Worm (Caenorhabditis elegans) whole organism, L4 larva: Measurements from ENCODE around the gene C02B4.3.
A peak's percentile ranks its signal among the peaks of the same experiment; 100 is the strongest.

Experiments used
- D1046.2 ChIP-seq: fragments of 200-800 bp; sonication (Bioruptor generic); IDR thresholded peaks from 2 replicates; pipeline ENCODE4 v1.3.6; 2022; ENCODE audit warnings: missing genetic modification characterization, missing compliant biosample characterization
- F26F4.8 ChIP-seq: fragments of 200-800 bp; sonication (Bioruptor generic); conservative IDR thresholded peaks from 2 replicates; pipeline ENCODE4 v1.3.6; 2022; ENCODE audit warnings: missing genetic modification characterization, missing compliant biosample characterization
- F44E2.7 ChIP-seq: fragments of 200-800 bp; sonication (Bioruptor generic); IDR thresholded peaks from 2 replicates; pipeline ENCODE4 v2.1.2; 2022; ENCODE audit warnings: missing genetic modification characterization, missing compliant biosample characterization
- F49E8.2 ChIP-seq: sonication (generic microtip); optimal IDR thresholded peaks from 2 replicates; lab custom pipeline; 2016; ENCODE audit warnings: missing compliant biosample characterization, mild to moderate bottlenecking, missing genetic modification characterization, borderline replicate concordance
- T20F7.1 ChIP-seq: fragments of 200-800 bp; sonication (Bioruptor generic); optimal IDR thresholded peaks from 2 replicates; lab custom pipeline; 2018; ENCODE audit warnings: mild to moderate bottlenecking, missing genetic modification characterization, missing compliant biosample characterization
- T26A8.4 ChIP-seq: fragments of 200-800 bp; sonication (Bioruptor generic); IDR thresholded peaks from 2 replicates; pipeline ENCODE4 v1.3.6; 2022; ENCODE audit warnings: missing genetic modification characterization, missing compliant biosample characterization
- Y105C5A.15 ChIP-seq: fragments of 200-800 bp; sonication (Bioruptor generic); IDR thresholded peaks from 2 replicates; pipeline ENCODE4 v1.3.6; 2022; ENCODE audit warnings: missing genetic modification characterization, missing compliant biosample characterization
- Y5F2A.4 ChIP-seq: fragments of 200-800 bp; sonication (Bioruptor generic); optimal IDR thresholded peaks from 2 replicates; lab custom pipeline; 2018; ENCODE audit warnings: mild to moderate bottlenecking, missing genetic modification characterization, missing compliant biosample characterization
- ZK337.2 ChIP-seq: fragments of 200-800 bp; sonication (Bioruptor generic); IDR thresholded peaks from 2 replicates; pipeline ENCODE4 v1.3.6; 2022; ENCODE audit warnings: missing genetic modification reagents, missing genetic modification characterization, missing compliant biosample characterization
- ZK546.5 ChIP-seq, 2 experiments: sonication (generic microtip); optimal IDR thresholded peaks; 2 replicates each; lab custom pipeline; 2017; ENCODE audit warnings: missing biosample characterization in 2 of 2, missing genetic modification characterization in 2 of 2
- aly-2 ChIP-seq: sonication (generic microtip); optimal IDR thresholded peaks from 2 replicates; lab custom pipeline; 2018; ENCODE audit warnings: missing biosample characterization, missing genetic modification characterization
- ama-1 ChIP-seq: fragments of 150-350 bp; optimal IDR thresholded peaks from 2 replicates; lab custom pipeline; 2014; ENCODE audit warnings: inconsistent platforms, mixed read lengths
- attf-4 ChIP-seq: sonication (generic microtip); optimal IDR thresholded peaks from 3 replicates; lab custom pipeline; 2017; ENCODE audit warnings: missing biosample characterization, missing genetic modification characterization
- ceh-44 ChIP-seq: fragments of 200-800 bp; sonication (Bioruptor generic); IDR thresholded peaks from 2 replicates; pipeline ENCODE4 v1.3.6; 2022; ENCODE audit warnings: missing genetic modification reagents, missing genetic modification characterization, missing compliant biosample characterization
- ceh-62 ChIP-seq: sonication (generic microtip); optimal IDR thresholded peaks from 2 replicates; lab custom pipeline; 2017; ENCODE audit warnings: missing biosample characterization, missing genetic modification characterization
- ceh-82 ChIP-seq: sonication (generic microtip); optimal IDR thresholded peaks from 2 replicates; lab custom pipeline; 2017; ENCODE audit warnings: missing biosample characterization, missing genetic modification characterization
- ces-1 ChIP-seq: fragments of 150-350 bp; sonication (generic microtip); optimal IDR thresholded peaks from 4 replicates; lab custom pipeline; 2014; ENCODE audit warnings: missing biosample characterization, missing genetic modification reagents, missing genetic modification characterization
- cey-2 ChIP-seq: sonication (generic microtip); optimal IDR thresholded peaks from 3 replicates; lab custom pipeline; 2017; ENCODE audit warnings: missing genetic modification characterization, mild to moderate bottlenecking, missing compliant biosample characterization, antibody characterized with exemption, borderline replicate concordance; ENCODE audit not compliant: insufficient read depth
- ctbp-1 ChIP-seq: fragments of 200-800 bp; sonication (Bioruptor generic); IDR thresholded peaks from 2 replicates; pipeline ENCODE4 v1.3.6; 2022; ENCODE audit warnings: missing genetic modification reagents, missing genetic modification characterization, missing compliant biosample characterization
- daf-16 ChIP-seq, 3 experiments: sonication (generic microtip); optimal IDR thresholded peaks; 2 replicates each; lab custom pipeline; 2016 to 2017; ENCODE audit warnings: missing genetic modification characterization in 3 of 3, missing genetic modification reagents in 3 of 3, mild to moderate bottlenecking in 2 of 3, missing compliant biosample characterization in 2 of 3, missing biosample characterization in 1 of 3, moderate library complexity in 1 of 3
- daf-19 ChIP-seq: fragments of 200-800 bp; sonication (Bioruptor generic); conservative IDR thresholded peaks from 2 replicates; pipeline ENCODE4 v1.3.6; 2022; ENCODE audit warnings: missing genetic modification characterization, missing compliant biosample characterization
- daf-8 ChIP-seq: fragments of 200-800 bp; sonication (Bioruptor generic); IDR thresholded peaks from 2 replicates; pipeline ENCODE4 v1.3.6; 2022; ENCODE audit warnings: missing genetic modification characterization, missing compliant biosample characterization
- dmd-8 ChIP-seq: fragments of 200-800 bp; sonication (Bioruptor generic); IDR thresholded peaks from 2 replicates; pipeline ENCODE4 v1.3.6; 2022; ENCODE audit warnings: missing genetic modification characterization, missing compliant biosample characterization
- duxl-1 ChIP-seq: sonication (generic microtip); optimal IDR thresholded peaks from 2 replicates; lab custom pipeline; 2016; ENCODE audit warnings: mild to moderate bottlenecking, missing genetic modification characterization, moderate library complexity, missing compliant biosample characterization; ENCODE audit not compliant: poor library complexity
- fkh-10 ChIP-seq: fragments of 150-350 bp; optimal IDR thresholded peaks from 2 replicates; lab custom pipeline; 2014; ENCODE audit warnings: missing biosample characterization, missing genetic modification reagents, missing genetic modification characterization
- gei-8 ChIP-seq: fragments of 200-800 bp; sonication (Bioruptor generic); optimal IDR thresholded peaks from 2 replicates; lab custom pipeline; 2018; ENCODE audit warnings: mild to moderate bottlenecking, missing genetic modification characterization, missing compliant biosample characterization
- hif-1 ChIP-seq, 2 experiments: sonication (generic microtip); optimal IDR thresholded peaks; 2 replicates each; lab custom pipeline; 2016 to 2017; ENCODE audit warnings: missing compliant biosample characterization in 2 of 2, missing genetic modification characterization in 2 of 2, missing genetic modification reagents in 2 of 2, missing genotype in 2 of 2, mild to moderate bottlenecking in 1 of 2
- hlh-30 ChIP-seq: sonication (generic microtip); optimal IDR thresholded peaks from 2 replicates; lab custom pipeline; 2017; ENCODE audit warnings: antibody characterized with exemption, mild to moderate bottlenecking, missing genetic modification characterization, missing compliant biosample characterization; ENCODE audit not compliant: insufficient read depth
- lim-7 ChIP-seq: fragments of 200-800 bp; sonication (Bioruptor generic); IDR thresholded peaks from 2 replicates; pipeline ENCODE4 v1.3.6; 2022; ENCODE audit warnings: missing genetic modification characterization, missing compliant biosample characterization
- lin-15B ChIP-seq: fragments of 150-350 bp; sonication (generic microtip); optimal IDR thresholded peaks from 3 replicates; lab custom pipeline; 2014; ENCODE audit warnings: missing biosample characterization, missing genetic modification characterization
- lin-38 ChIP-seq: fragments of 200-800 bp; sonication (Bioruptor generic); IDR thresholded peaks from 2 replicates; pipeline ENCODE4 v1.3.6; 2022; ENCODE audit warnings: missing genetic modification reagents, missing genetic modification characterization, missing compliant biosample characterization
- lir-3 ChIP-seq: sonication (generic microtip); optimal IDR thresholded peaks from 2 replicates; lab custom pipeline; 2016; ENCODE audit warnings: mild to moderate bottlenecking, missing genetic modification characterization, missing compliant biosample characterization
- lsy-2 ChIP-seq, 2 experiments: fragments of 150-350 bp in 1 of 2; sonication (generic microtip) in 1 of 2; optimal IDR thresholded peaks; 2 replicates each; lab custom pipeline; 2014 to 2017; ENCODE audit warnings: missing biosample characterization in 2 of 2, missing genetic modification characterization in 2 of 2
- nhr-237 ChIP-seq: sonication (generic microtip); optimal IDR thresholded peaks from 2 replicates; lab custom pipeline; 2017; ENCODE audit warnings: missing biosample characterization, missing genetic modification characterization
- nhr-28 ChIP-seq: fragments of 150-350 bp; optimal IDR thresholded peaks from 2 replicates; lab custom pipeline; 2014; ENCODE audit warnings: missing biosample characterization, missing genetic modification characterization
- nhr-42 ChIP-seq: fragments of 200-800 bp; sonication (Bioruptor generic); IDR thresholded peaks from 2 replicates; pipeline ENCODE4 v1.3.6; 2022; ENCODE audit warnings: missing genetic modification characterization, missing compliant biosample characterization
- nhr-48 ChIP-seq: sonication (generic microtip); optimal IDR thresholded peaks from 2 replicates; lab custom pipeline; 2016; ENCODE audit warnings: mild to moderate bottlenecking, missing genetic modification characterization, missing compliant biosample characterization
- nhr-76 ChIP-seq: fragments of 150-350 bp; optimal IDR thresholded peaks from 2 replicates; lab custom pipeline; 2014; ENCODE audit warnings: missing biosample characterization, missing genetic modification characterization
- php-3 ChIP-seq: fragments of 200-800 bp; sonication (Bioruptor generic); IDR thresholded peaks from 2 replicates; pipeline ENCODE4 v1.3.6; 2022; ENCODE audit warnings: missing genetic modification reagents, missing genetic modification characterization, missing compliant biosample characterization
- rbr-2 ChIP-seq: sonication (generic microtip); optimal IDR thresholded peaks from 2 replicates; lab custom pipeline; 2016; ENCODE audit warnings: missing genotype, missing genetic modification characterization, missing compliant biosample characterization
- sdz-12 ChIP-seq: fragments of 200-800 bp; sonication (Bioruptor generic); optimal IDR thresholded peaks from 2 replicates; lab custom pipeline; 2018; ENCODE audit warnings: mild to moderate bottlenecking, missing genetic modification characterization, missing compliant biosample characterization
- set-16 ChIP-seq: fragments of 200-800 bp; sonication (Bioruptor generic); IDR thresholded peaks from 2 replicates; pipeline ENCODE4 v1.3.6; 2022; ENCODE audit warnings: missing genetic modification reagents, missing genetic modification characterization, missing compliant biosample characterization
- skn-1 ChIP-seq: fragments of 150-350 bp; optimal IDR thresholded peaks from 2 replicates; lab custom pipeline; 2014; ENCODE audit warnings: missing biosample characterization, missing genetic modification characterization
- vab-7 ChIP-seq: fragments of 200-800 bp; sonication (Bioruptor generic); IDR thresholded peaks from 2 replicates; pipeline ENCODE4 v1.3.6; 2022; ENCODE audit warnings: missing genetic modification reagents, missing genetic modification characterization, missing compliant biosample characterization
- zfp-3 ChIP-seq: fragments of 200-800 bp; sonication (Bioruptor generic); conservative IDR thresholded peaks from 2 replicates; pipeline ENCODE4 v1.3.6; 2022; ENCODE audit warnings: missing genetic modification reagents, missing genetic modification characterization, missing compliant biosample characterization
- zip-2 ChIP-seq: fragments of 150-350 bp; optimal IDR thresholded peaks from 2 replicates; lab custom pipeline; 2014; ENCODE audit warnings: missing biosample characterization, missing genetic modification characterization
- ztf-11 ChIP-seq: fragments of 150-350 bp; optimal IDR thresholded peaks from 2 replicates; lab custom pipeline; 2014; ENCODE audit warnings: missing biosample characterization, missing genetic modification characterization
- ztf-7 ChIP-seq: fragments of 150-350 bp; optimal IDR thresholded peaks from 2 replicates; lab custom pipeline; 2014; ENCODE audit warnings: missing biosample characterization, missing genetic modification characterization

Gene C02B4.3

DNA sequence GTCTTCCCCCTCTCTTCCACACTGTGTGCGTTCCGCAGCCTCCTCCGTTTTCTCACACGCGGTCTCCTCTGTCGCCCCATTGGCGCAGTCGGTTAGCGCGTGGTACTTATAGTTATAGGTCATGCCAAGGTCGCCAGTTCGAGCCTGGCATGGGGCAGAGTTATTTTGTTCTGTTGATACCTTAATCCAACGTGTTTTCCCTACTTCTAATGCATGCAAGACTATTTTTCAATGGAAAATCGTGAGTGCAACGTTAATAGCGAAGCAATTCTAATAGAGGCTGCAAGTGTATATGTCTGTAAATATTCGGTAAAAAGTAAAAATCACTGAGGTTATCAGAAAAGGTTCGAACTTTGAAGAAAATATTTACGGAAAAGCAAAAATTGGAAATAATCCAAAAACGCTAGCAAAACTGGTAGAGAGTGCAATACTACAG is 1.5 kb upstream of the C02B4.3 start (continued):
- TF ChIP-seq F44E2.7 (GFP tag; lab: Robert Waterston, UW), result 0 out of 2 replicates have a peak, but pooled peaks have one; percentile 36
- peak; percentile 43 for TF ChIP-seq ztf-7
- no peak for TF ChIP-seq nhr-237 (tag; lab: Kevin White, UChicago)
- peak; percentile 74 for TF ChIP-seq F49E8.2 (tag; lab: Kevin White, UChicago)
- TF ChIP-seq fkh-10 (GFP tag; lab: Kevin White, UChicago), result no peak
- peak; percentile 38; the same call in 1 of the 2 replicates for TF ChIP-seq ZK337.2
- TF ChIP-seq rbr-2, result peak; percentile 84
- TF ChIP-seq lin-15B, result no peak
- peak; percentile 83 for TF ChIP-seq ctbp-1 (GFP tag; lab: Robert Waterston, UW)
- TF ChIP-seq nhr-48, result peak; percentile 81
- TF ChIP-seq daf-19, result peak; percentile 61
- no peak for TF ChIP-seq ces-1 (GFP tag; lab: Kevin White, UChicago)
- peak; percentile 0 for TF ChIP-seq sdz-12 (GFP tag; lab: Kevin White, UChicago)
- TF ChIP-seq zfp-3, result peak; percentile 68; the same call in 1 of the 2 replicates
- peak; percentile 95 for TF ChIP-seq hlh-30 (tag; lab: Kevin White, UChicago)
- TF ChIP-seq ceh-62 (tag; lab: Kevin White, UChicago), result no peak
- peak; percentile 40 for TF ChIP-seq Y5F2A.4 (GFP tag; lab: Kevin White, UChicago)
- peak; percentile 80 for TF ChIP-seq T26A8.4 (GFP tag; lab: Robert Waterston, UW)
- TF ChIP-seq daf-16 (GFP tag; optimal IDR thresholded peaks at IDR 0.05; lab: Kevin White, UChicago), result peak; percentile 66 to 88
- TF ChIP-seq daf-16 (tag; optimal IDR thresholded peaks at IDR 0.05; lab: Kevin White, UChicago), result peak; percentile 78
- peak; percentile 81 for TF ChIP-seq lim-7

DNA sequence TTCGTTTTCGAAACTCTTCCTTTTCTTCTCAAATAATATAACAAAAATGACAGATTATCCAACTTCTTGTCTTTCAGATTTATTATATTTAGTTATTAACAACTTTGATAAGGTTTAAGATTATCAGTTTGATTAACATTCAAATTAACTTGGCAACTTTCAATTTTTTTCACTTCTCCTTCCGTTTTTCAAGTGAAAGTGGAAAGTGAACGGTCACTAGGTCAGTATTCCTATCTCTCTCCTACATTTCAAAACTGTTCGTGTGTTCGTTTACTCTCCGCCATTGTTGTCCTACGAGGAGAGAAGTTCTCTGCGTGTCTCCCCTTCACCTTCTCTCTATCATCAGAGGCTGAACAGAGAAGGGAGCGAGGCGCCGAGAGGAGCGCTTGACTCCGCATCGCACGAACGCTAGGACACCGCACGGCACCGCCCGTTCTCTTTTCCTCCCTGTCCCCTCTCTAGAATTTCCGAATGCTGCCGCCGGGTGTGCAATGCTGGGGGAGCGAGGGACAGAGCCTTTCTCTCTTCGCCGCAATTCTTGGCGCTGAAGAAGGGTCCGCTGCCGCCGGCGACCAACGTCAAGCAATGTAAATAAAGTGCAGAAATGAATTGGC is 3.1 kb downstream of the C02B4.3 start:
- TF ChIP-seq lin-15B (no peak), D1046.2 (GFP tag; lab: Robert Waterston, UW) (no peak), daf-19 (no peak), cey-2 (no peak), T20F7.1 (GFP tag; lab: Kevin White, UChicago) (no peak), duxl-1 (tag; lab: Kevin White, UChicago) (peak; percentile 37), lin-38 (GFP tag; lab: Robert Waterston, UW) (no peak), ZK546.5 (tag; optimal IDR thresholded peaks at IDR 0.05; lab: Kevin White, UChicago) (no peak), vab-7 (no peak), ama-1 (lab: Kevin White, UChicago) (no peak), attf-4 (no peak), lir-3 (tag; lab: Kevin White, UChicago) (peak; percentile 14), zip-2 (no peak), ctbp-1 (GFP tag; lab: Robert Waterston, UW) (0 out of 2 replicates have a peak, but pooled peaks have one; percentile 42), lsy-2 (tag; optimal IDR thresholded peaks at IDR 0.05; lab: Kevin White, UChicago) (peak; percentile 1 to 4), nhr-28 (tag; lab: Kevin White, UChicago) (peak; percentile 19), ceh-82 (tag; lab: Kevin White, UChicago) (no peak), skn-1 (no peak), set-16 (GFP tag; lab: Robert Waterston, UW) (peak; percentile 98), F26F4.8 (GFP tag; lab: Robert Waterston, UW) (no peak), hlh-30 (tag; lab: Kevin White, UChicago) (peak; percentile 51), nhr-76 (tag; lab: Kevin White, UChicago) (no peak), daf-8 (no peak), nhr-42 (peak; percentile 73; the same call in 1 of the 2 replicates), gei-8 (GFP tag; lab: Kevin White, UChicago) (no peak), Y105C5A.15 (GFP tag; lab: Robert Waterston, UW) (no peak), hif-1 (tag; optimal IDR thresholded peaks at IDR 0.05; lab: Kevin White, UChicago) (peak in 1 of 2 experiments; percentile 77), aly-2 (tag; lab: Kevin White, UChicago) (no peak), php-3 (GFP tag; lab: Robert Waterston, UW) (peak; percentile 40; the same call in 1 of the 2 replicates), ztf-11 (tag; lab: Kevin White, UChicago) (no peak), daf-16 (GFP tag; optimal IDR thresholded peaks at IDR 0.05; lab: Kevin White, UChicago) (peak in 1 of 2 experiments; percentile 46), daf-16 (tag; optimal IDR thresholded peaks at IDR 0.05; lab: Kevin White, UChicago) (peak; percentile 24), F49E8.2 (tag; lab: Kevin White, UChicago) (no peak), dmd-8 (no peak), ceh-44 (GFP tag; lab: Robert Waterston, UW) (no peak)
